Fruit fly (Drosophila melanogaster): ENCODE data around the gene Gr63a.

The Gr63a gene

dm6 chr3L:3887392-3887791, 9.0 kb downstream of the Gr63a start:
- no peak for TF ChIP-seq noc (tag; optimal IDR thresholded peaks at IDR 0.05)

dm6 chr3L:3885933-3886332, 10.5 kb downstream of the Gr63a start:
- TF ChIP-seq noc (tag; optimal IDR thresholded peaks at IDR 0.05), result no peak

- no peak for TF ChIP-seq noc (tag; optimal IDR thresholded peaks at IDR 0.05)
Measured at dm6 chr3L:3882046-3882445, 14.4 kb downstream of the Gr63a start.

dm6 chr3L:3878734-3879310, 17.6 kb downstream of the Gr63a start:
- TF ChIP-seq noc (tag; optimal IDR thresholded peaks at IDR 0.05), result no peak

- no peak for TF ChIP-seq noc (tag; optimal IDR thresholded peaks at IDR 0.05)
Measured at dm6 chr3L:3876861-3877260, 19.5 kb downstream of the Gr63a start.

- peak; percentile 10 for TF ChIP-seq noc (tag; optimal IDR thresholded peaks at IDR 0.05)
Measured at dm6 chr3L:3875996-3876395, 20.4 kb downstream of the Gr63a start.

- TF ChIP-seq noc (tag; optimal IDR thresholded peaks at IDR 0.05), result no peak
Measured at dm6 chr3L:3875004-3875403, 21.4 kb downstream of the Gr63a start.

- TF ChIP-seq noc (tag; optimal IDR thresholded peaks at IDR 0.05), result no peak
Measured at dm6 chr3L:3873094-3873493, 23.3 kb downstream of the Gr63a start.

- TF ChIP-seq noc (tag; optimal IDR thresholded peaks at IDR 0.05), result no peak
Measured at dm6 chr3L:3871284-3871683, 25.1 kb downstream of the Gr63a start.

- TF ChIP-seq noc (tag; optimal IDR thresholded peaks at IDR 0.05), result no peak
Measured at dm6 chr3L:3868014-3868413, 28.4 kb downstream of the Gr63a start.

- TF ChIP-seq noc (tag; optimal IDR thresholded peaks at IDR 0.05), result no peak
Measured at dm6 chr3L:3866429-3866828, 30.0 kb downstream of the Gr63a start.

dm6 chr3L:3865290-3865891, 31.0 kb downstream of the Gr63a start:
- no peak for TF ChIP-seq noc (tag; optimal IDR thresholded peaks at IDR 0.05)

dm6 chr3L:3863462-3863861, 32.9 kb downstream of the Gr63a start:
- no peak for TF ChIP-seq noc (tag; optimal IDR thresholded peaks at IDR 0.05)

dm6 chr3L:3862504-3863380, 33.7 kb downstream of the Gr63a start:
- no peak for TF ChIP-seq noc (tag; optimal IDR thresholded peaks at IDR 0.05)

- no peak for TF ChIP-seq noc (tag; optimal IDR thresholded peaks at IDR 0.05)
Measured at dm6 chr3L:3856004-3856403, 40.4 kb downstream of the Gr63a start.

dm6 chr3L:3855194-3855980, 41.0 kb downstream of the Gr63a start:
- no peak for TF ChIP-seq noc (tag; optimal IDR thresholded peaks at IDR 0.05)
